Worm (Caenorhabditis elegans) whole organism, early embryonic: ENCODE results near the gene cyn-17.

ENCODE experiments used
- B0310.2 ChIP-seq: sonication (generic microtip); optimal IDR thresholded peaks from 2 replicates; lab custom pipeline; 2016; ENCODE audit warnings: mild to moderate bottlenecking, missing genetic modification characterization, missing compliant biosample characterization
- F13C5.2 ChIP-seq: sonication (generic microtip); optimal IDR thresholded peaks from 2 replicates; lab custom pipeline; 2017; ENCODE audit warnings: mild to moderate bottlenecking, missing genetic modification characterization, inconsistent platforms, missing compliant biosample characterization
- ama-1 ChIP-seq: fragments of 150-350 bp; optimal IDR thresholded peaks from 2 replicates; lab custom pipeline; 2014
- ceh-13 ChIP-seq: fragments of 200-800 bp; sonication (Bioruptor generic); optimal IDR thresholded peaks from 2 replicates; lab custom pipeline; 2018; ENCODE audit warnings: mild to moderate bottlenecking, missing genetic modification characterization, missing compliant biosample characterization
- ceh-36 ChIP-seq: sonication (generic microtip); optimal IDR thresholded peaks from 2 replicates; lab custom pipeline; 2016; ENCODE audit warnings: missing genetic modification characterization, inconsistent platforms, missing compliant biosample characterization
- sea-1 ChIP-seq: fragments of 200-800 bp; sonication (Bioruptor generic); conservative IDR thresholded peaks from 2 replicates; pipeline ENCODE4 v1.3.6; 2022; ENCODE audit warnings: missing genetic modification characterization, missing compliant biosample characterization
- tbx-11 ChIP-seq: fragments of 200-800 bp; sonication (Bioruptor generic); IDR thresholded peaks from 2 replicates; pipeline ENCODE4 v1.3.6; 2022; ENCODE audit warnings: missing genetic modification characterization, missing compliant biosample characterization
- tra-4 ChIP-seq: sonication (generic microtip); optimal IDR thresholded peaks from 2 replicates; lab custom pipeline; 2017; ENCODE audit warnings: missing genetic modification characterization, missing compliant biosample characterization

- no peak for TF ChIP-seq ama-1
- TF ChIP-seq B0310.2 (tag; lab: Kevin White, UChicago) = no peak
- TF ChIP-seq ceh-36 (tag; lab: Kevin White, UChicago) = no peak
- TF ChIP-seq tbx-11 (GFP tag; lab: Robert Waterston, UW) = no peak
- no peak for TF ChIP-seq ceh-13 (GFP tag; lab: Kevin White, UChicago)
- no peak for TF ChIP-seq tra-4 (tag; lab: Kevin White, UChicago)
- TF ChIP-seq F13C5.2 (tag; lab: Kevin White, UChicago) = no peak
- no peak for TF ChIP-seq sea-1 (GFP tag; lab: Robert Waterston, UW)
Observed at ce11 chrV:5756193-5756592, 43.3 kb upstream of the cyn-17 start, which contains the start of gene C53A3.3.
